Worm (Caenorhabditis elegans) whole organism, L3 larva: Measurements from ENCODE around the gene Y119D3B.14.

ENCODE experiments used
- R02D3.7 ChIP-seq: fragments of 150-350 bp; optimal IDR thresholded peaks from 2 replicates; lab custom pipeline; 2014; ENCODE audit warnings: missing biosample characterization, missing genetic modification characterization
- elt-2 ChIP-seq: sonication (generic microtip); optimal IDR thresholded peaks from 2 replicates; lab custom pipeline; 2016; ENCODE audit warnings: missing genetic modification reagents, mild to moderate bottlenecking, missing genetic modification characterization, missing compliant biosample characterization
- elt-3 ChIP-seq, 3 experiments: fragments of 150-350 bp in 1 of 3; sonication (generic microtip) in 2 of 3; optimal IDR thresholded peaks; 2 replicates in 2 of 3; 4 replicates in 1 of 3; lab custom pipeline; 2014 to 2017; ENCODE audit warnings: missing biosample characterization in 3 of 3, missing genetic modification characterization in 3 of 3
- fkh-10 ChIP-seq: sonication (generic microtip); optimal IDR thresholded peaks from 2 replicates; lab custom pipeline; 2017; ENCODE audit warnings: missing biosample characterization, missing genetic modification reagents, missing genetic modification characterization
- lin-15B ChIP-seq: fragments of 150-350 bp; optimal IDR thresholded peaks from 2 replicates; lab custom pipeline; 2014; ENCODE audit warnings: missing biosample characterization, missing genetic modification characterization
- nhr-237 ChIP-seq: fragments of 150-350 bp; optimal IDR thresholded peaks from 2 replicates; lab custom pipeline; 2014; ENCODE audit warnings: missing biosample characterization, missing genetic modification characterization
- nhr-28 ChIP-seq: fragments of 150-350 bp; optimal IDR thresholded peaks from 2 replicates; lab custom pipeline; 2014; ENCODE audit warnings: missing biosample characterization, missing genetic modification characterization
- nhr-77 ChIP-seq: fragments of 150-350 bp; optimal IDR thresholded peaks from 2 replicates; lab custom pipeline; 2014; ENCODE audit warnings: missing biosample characterization, missing genetic modification characterization
- snpc-4 ChIP-seq: fragments of 150-350 bp; optimal IDR thresholded peaks from 2 replicates; lab custom pipeline; 2014; ENCODE audit warnings: missing biosample characterization, missing genetic modification characterization
- ztf-4 ChIP-seq: fragments of 150-350 bp; optimal IDR thresholded peaks from 2 replicates; lab custom pipeline; 2014; ENCODE audit warnings: missing biosample characterization, missing genetic modification characterization

- TF ChIP-seq nhr-77 (tag; lab: Kevin White, UChicago), result no peak
- no peak for TF ChIP-seq snpc-4 (tag; lab: Kevin White, UChicago)
- TF ChIP-seq fkh-10 (GFP tag; lab: Kevin White, UChicago), result no peak
- TF ChIP-seq elt-3 (tag; optimal IDR thresholded peaks at IDR 0.05; lab: Kevin White, UChicago), result no peak
- no peak for TF ChIP-seq elt-2 (tag; lab: Kevin White, UChicago)
- no peak for TF ChIP-seq ztf-4 (tag; lab: Kevin White, UChicago)
- TF ChIP-seq nhr-237 (tag; lab: Kevin White, UChicago), result no peak
- TF ChIP-seq R02D3.7 (tag; lab: Kevin White, UChicago), result no peak
- no peak for TF ChIP-seq nhr-28 (tag; lab: Kevin White, UChicago)
- no peak for TF ChIP-seq lin-15B (tag; lab: Kevin White, UChicago)
Observed at ce11 chrIII:1214121-1214673, 20.6 kb upstream of the Y119D3B.14 start.
